Worm (Caenorhabditis elegans) whole organism, L4 larva: ENCODE data around the gene Y38E10A.14.

Source experiments
- D1046.2 ChIP-seq: fragments of 200-800 bp; sonication (Bioruptor generic); IDR thresholded peaks from 2 replicates; pipeline ENCODE4 v1.3.6; 2022; ENCODE audit warnings: missing genetic modification characterization, missing compliant biosample characterization
- F10B5.3 ChIP-seq: sonication (generic microtip); optimal IDR thresholded peaks from 2 replicates; lab custom pipeline; 2016; ENCODE audit warnings: mild to moderate bottlenecking, missing genetic modification characterization, missing compliant biosample characterization
- F26F4.8 ChIP-seq: fragments of 200-800 bp; sonication (Bioruptor generic); conservative IDR thresholded peaks from 2 replicates; pipeline ENCODE4 v1.3.6; 2022; ENCODE audit warnings: missing genetic modification characterization, missing compliant biosample characterization
- F37D6.2 ChIP-seq: sonication (generic microtip); optimal IDR thresholded peaks from 2 replicates; lab custom pipeline; 2016; ENCODE audit warnings: mild to moderate bottlenecking, missing genetic modification characterization, missing compliant biosample characterization
- Y105C5A.15 ChIP-seq: fragments of 200-800 bp; sonication (Bioruptor generic); IDR thresholded peaks from 2 replicates; pipeline ENCODE4 v1.3.6; 2022; ENCODE audit warnings: missing genetic modification characterization, missing compliant biosample characterization
- Y5F2A.4 ChIP-seq: fragments of 200-800 bp; sonication (Bioruptor generic); optimal IDR thresholded peaks from 2 replicates; lab custom pipeline; 2018; ENCODE audit warnings: mild to moderate bottlenecking, missing genetic modification characterization, missing compliant biosample characterization
- Y75B8A.6 ChIP-seq: fragments of 200-800 bp; sonication (Bioruptor generic); IDR thresholded peaks from 2 replicates; pipeline ENCODE4 v1.3.6; 2022; ENCODE audit warnings: missing genetic modification reagents, missing genetic modification characterization, missing compliant biosample characterization
- ZK337.2 ChIP-seq: fragments of 200-800 bp; sonication (Bioruptor generic); IDR thresholded peaks from 2 replicates; pipeline ENCODE4 v1.3.6; 2022; ENCODE audit warnings: missing genetic modification reagents, missing genetic modification characterization, missing compliant biosample characterization
- ama-1 ChIP-seq: fragments of 150-350 bp; optimal IDR thresholded peaks from 2 replicates; lab custom pipeline; 2014; ENCODE audit warnings: inconsistent platforms, mixed read lengths
- ceh-20 ChIP-seq: fragments of 200-800 bp; sonication (Bioruptor generic); IDR thresholded peaks from 2 replicates; pipeline ENCODE4 v1.3.6; 2022; ENCODE audit warnings: missing genetic modification reagents, missing genetic modification characterization, missing compliant biosample characterization
- ceh-28 ChIP-seq: fragments of 150-350 bp; optimal IDR thresholded peaks from 2 replicates; lab custom pipeline; 2014; ENCODE audit warnings: missing biosample characterization, missing genetic modification reagents, missing genetic modification characterization
- ceh-44 ChIP-seq: fragments of 200-800 bp; sonication (Bioruptor generic); IDR thresholded peaks from 2 replicates; pipeline ENCODE4 v1.3.6; 2022; ENCODE audit warnings: missing genetic modification reagents, missing genetic modification characterization, missing compliant biosample characterization
- ceh-82 ChIP-seq: sonication (generic microtip); optimal IDR thresholded peaks from 2 replicates; lab custom pipeline; 2017; ENCODE audit warnings: missing biosample characterization, missing genetic modification characterization
- ces-1 ChIP-seq: fragments of 150-350 bp; sonication (generic microtip); optimal IDR thresholded peaks from 4 replicates; lab custom pipeline; 2014; ENCODE audit warnings: missing biosample characterization, missing genetic modification reagents, missing genetic modification characterization
- daf-16 ChIP-seq, 3 experiments: sonication (generic microtip); optimal IDR thresholded peaks; 2 replicates each; lab custom pipeline; 2016 to 2017; ENCODE audit warnings: missing genetic modification characterization in 3 of 3, missing genetic modification reagents in 3 of 3, mild to moderate bottlenecking in 2 of 3, missing compliant biosample characterization in 2 of 3, missing biosample characterization in 1 of 3, moderate library complexity in 1 of 3
- daf-19 ChIP-seq: fragments of 200-800 bp; sonication (Bioruptor generic); conservative IDR thresholded peaks from 2 replicates; pipeline ENCODE4 v1.3.6; 2022; ENCODE audit warnings: missing genetic modification characterization, missing compliant biosample characterization
- dpl-1 ChIP-seq: fragments of 150-350 bp; optimal IDR thresholded peaks from 2 replicates; lab custom pipeline; 2014; ENCODE audit warnings: missing biosample characterization, missing genetic modification reagents, missing genetic modification characterization
- duxl-1 ChIP-seq: sonication (generic microtip); optimal IDR thresholded peaks from 2 replicates; lab custom pipeline; 2016; ENCODE audit warnings: mild to moderate bottlenecking, missing genetic modification characterization, moderate library complexity, missing compliant biosample characterization; ENCODE audit not compliant: poor library complexity
- egl-43 ChIP-seq: fragments of 200-800 bp; sonication (Bioruptor generic); IDR thresholded peaks from 2 replicates; pipeline ENCODE4 v1.3.6; 2022; ENCODE audit warnings: missing genetic modification reagents, missing genetic modification characterization, missing compliant biosample characterization
- fos-1 ChIP-seq: fragments of 150-350 bp; optimal IDR thresholded peaks from 2 replicates; lab custom pipeline; 2014; ENCODE audit warnings: missing biosample characterization, missing genetic modification characterization
- hif-1 ChIP-seq, 2 experiments: sonication (generic microtip); optimal IDR thresholded peaks; 2 replicates each; lab custom pipeline; 2016 to 2017; ENCODE audit warnings: missing compliant biosample characterization in 2 of 2, missing genetic modification characterization in 2 of 2, missing genetic modification reagents in 2 of 2, missing genotype in 2 of 2, mild to moderate bottlenecking in 1 of 2
- hlh-11 ChIP-seq: fragments of 200-800 bp; sonication (Bioruptor generic); optimal IDR thresholded peaks from 2 replicates; lab custom pipeline; 2018; ENCODE audit warnings: mild to moderate bottlenecking, missing genetic modification characterization, missing compliant biosample characterization
- hlh-30 ChIP-seq: sonication (generic microtip); optimal IDR thresholded peaks from 2 replicates; lab custom pipeline; 2017; ENCODE audit warnings: antibody characterized with exemption, mild to moderate bottlenecking, missing genetic modification characterization, missing compliant biosample characterization; ENCODE audit not compliant: insufficient read depth
- hmg-1.1 ChIP-seq: fragments of 200-800 bp; sonication (Bioruptor generic); IDR thresholded peaks from 2 replicates; pipeline ENCODE4 v1.3.6; 2022; ENCODE audit warnings: missing genetic modification reagents, missing genetic modification characterization, missing compliant biosample characterization
- jun-1 ChIP-seq: fragments of 150-350 bp; optimal IDR thresholded peaks from 2 replicates; lab custom pipeline; 2014; ENCODE audit warnings: missing biosample characterization, missing genetic modification reagents, missing genetic modification characterization
- lin-39 ChIP-seq: fragments of 150-350 bp; optimal IDR thresholded peaks from 2 replicates; lab custom pipeline; 2014; ENCODE audit warnings: missing biosample characterization, missing genetic modification reagents, missing genetic modification characterization
- lsy-2 ChIP-seq, 2 experiments: fragments of 150-350 bp in 1 of 2; sonication (generic microtip) in 1 of 2; optimal IDR thresholded peaks; 2 replicates each; lab custom pipeline; 2014 to 2017; ENCODE audit warnings: missing biosample characterization in 2 of 2, missing genetic modification characterization in 2 of 2
- madf-5 ChIP-seq, 2 experiments: fragments of 200-800 bp; sonication (Bioruptor generic); IDR thresholded peaks; 2 replicates each; pipeline ENCODE4 v1.3.6; 2022; ENCODE audit warnings: missing compliant biosample characterization in 2 of 2, missing genetic modification characterization in 2 of 2
- mdl-1 ChIP-seq, 2 experiments: fragments of 150-350 bp in 1 of 2; sonication (generic microtip) in 1 of 2; optimal IDR thresholded peaks; 2 replicates each; lab custom pipeline; 2014 to 2017; ENCODE audit warnings: missing biosample characterization in 2 of 2, missing genetic modification characterization in 2 of 2
- mep-1 ChIP-seq: fragments of 150-350 bp; sonication (generic microtip); optimal IDR thresholded peaks from 3 replicates; lab custom pipeline; 2014; ENCODE audit warnings: missing biosample characterization, missing genetic modification characterization
- mes-2 ChIP-seq: sonication (generic microtip); optimal IDR thresholded peaks from 2 replicates; lab custom pipeline; 2016; ENCODE audit warnings: missing genotype, mild to moderate bottlenecking, missing genetic modification characterization, missing compliant biosample characterization; ENCODE audit not compliant: poor library complexity, severe bottlenecking
- mxl-3 ChIP-seq: fragments of 200-800 bp; sonication (Bioruptor generic); optimal IDR thresholded peaks from 2 replicates; lab custom pipeline; 2018; ENCODE audit warnings: mild to moderate bottlenecking, missing genetic modification characterization, missing compliant biosample characterization
- nhr-237 ChIP-seq: sonication (generic microtip); optimal IDR thresholded peaks from 2 replicates; lab custom pipeline; 2017; ENCODE audit warnings: missing biosample characterization, missing genetic modification characterization
- nhr-25 ChIP-seq: sonication (generic microtip); optimal IDR thresholded peaks from 2 replicates; lab custom pipeline; 2017; ENCODE audit warnings: missing genetic modification characterization, mild to moderate bottlenecking, missing compliant biosample characterization, antibody characterized with exemption, moderate library complexity, borderline replicate concordance; ENCODE audit not compliant: insufficient read depth
- nhr-76 ChIP-seq: fragments of 150-350 bp; optimal IDR thresholded peaks from 2 replicates; lab custom pipeline; 2014; ENCODE audit warnings: missing biosample characterization, missing genetic modification characterization
- pqm-1 ChIP-seq: sonication (generic microtip); optimal IDR thresholded peaks from 2 replicates; lab custom pipeline; 2017; ENCODE audit warnings: missing biosample characterization, missing genetic modification characterization
- rbr-2 ChIP-seq: sonication (generic microtip); optimal IDR thresholded peaks from 2 replicates; lab custom pipeline; 2016; ENCODE audit warnings: missing genotype, missing genetic modification characterization, missing compliant biosample characterization
- set-16 ChIP-seq: fragments of 200-800 bp; sonication (Bioruptor generic); IDR thresholded peaks from 2 replicates; pipeline ENCODE4 v1.3.6; 2022; ENCODE audit warnings: missing genetic modification reagents, missing genetic modification characterization, missing compliant biosample characterization
- spr-1 ChIP-seq: sonication (generic microtip); optimal IDR thresholded peaks from 2 replicates; lab custom pipeline; 2016; ENCODE audit warnings: mild to moderate bottlenecking, missing genetic modification characterization, missing compliant biosample characterization
- unc-39 ChIP-seq: sonication (generic microtip); optimal IDR thresholded peaks from 2 replicates; lab custom pipeline; 2017; ENCODE audit warnings: missing biosample characterization, missing genetic modification characterization
- unc-62 ChIP-seq, 3 experiments: fragments of 150-350 bp in 1 of 3; sonication (generic microtip); optimal IDR thresholded peaks in 2 of 3; peaks in 1 of 3; 1 replicate in 1 of 3; 2 replicates in 2 of 3; lab custom pipeline; 2014 to 2017; ENCODE audit warnings: missing biosample characterization in 3 of 3, missing genetic modification characterization in 3 of 3, missing genetic modification reagents in 3 of 3, missing genotype in 1 of 3
- vab-7 ChIP-seq: fragments of 200-800 bp; sonication (Bioruptor generic); IDR thresholded peaks from 2 replicates; pipeline ENCODE4 v1.3.6; 2022; ENCODE audit warnings: missing genetic modification reagents, missing genetic modification characterization, missing compliant biosample characterization
- zag-1 ChIP-seq: fragments of 150-350 bp; optimal IDR thresholded peaks from 2 replicates; lab custom pipeline; 2014; ENCODE audit warnings: missing biosample characterization, missing genetic modification characterization
- zfp-3 ChIP-seq: fragments of 200-800 bp; sonication (Bioruptor generic); conservative IDR thresholded peaks from 2 replicates; pipeline ENCODE4 v1.3.6; 2022; ENCODE audit warnings: missing genetic modification reagents, missing genetic modification characterization, missing compliant biosample characterization

The Y38E10A.14 gene

ce11 chrII:12665019-12665418, 40.7 kb upstream of the Y38E10A.14 start (continued):
- TF ChIP-seq daf-16 (GFP tag; optimal IDR thresholded peaks at IDR 0.05; lab: Kevin White, UChicago) (no peak), daf-16 (tag; optimal IDR thresholded peaks at IDR 0.05; lab: Kevin White, UChicago) (no peak), Y75B8A.6 (GFP tag; lab: Robert Waterston, UW) (no peak), ceh-20 (GFP tag; lab: Robert Waterston, UW) (no peak), hif-1 (tag; optimal IDR thresholded peaks at IDR 0.05; lab: Kevin White, UChicago) (no peak), F26F4.8 (no peak), daf-19 (GFP tag; lab: Robert Waterston, UW) (no peak), set-16 (GFP tag; lab: Robert Waterston, UW) (0 out of 2 replicates have a peak, but pooled peaks have one; percentile 23), duxl-1 (tag; lab: Kevin White, UChicago) (no peak), ces-1 (GFP tag; lab: Kevin White, UChicago) (no peak), nhr-25 (tag; lab: Kevin White, UChicago) (no peak), ceh-28 (no peak), hmg-1.1 (GFP tag; lab: Robert Waterston, UW) (peak; percentile 63), hlh-30 (tag; lab: Kevin White, UChicago) (no peak), Y105C5A.15 (GFP tag; lab: Robert Waterston, UW) (no peak), D1046.2 (GFP tag; lab: Robert Waterston, UW) (0 out of 2 replicates have a peak, but pooled peaks have one; percentile 5), fos-1 (tag; lab: Kevin White, UChicago) (no peak), F37D6.2 (tag; lab: Kevin White, UChicago) (peak; percentile 30)

ce11 chrII:12661930-12662329, 37.6 kb upstream of the Y38E10A.14 start:
- TF ChIP-seq mes-2 (tag; lab: Kevin White, UChicago): no peak
- no peak for TF ChIP-seq hif-1 (tag; optimal IDR thresholded peaks at IDR 0.05; lab: Kevin White, UChicago)
- TF ChIP-seq Y5F2A.4: no peak
- peak in 1 of 2 experiments; percentile 18 for TF ChIP-seq unc-62 (GFP tag; optimal IDR thresholded peaks at IDR 0.05 in 1 of 2; lab: Kevin White, UChicago)
- no peak for TF ChIP-seq unc-62 (tag; optimal IDR thresholded peaks at IDR 0.05; lab: Kevin White, UChicago)
- no peak for TF ChIP-seq mdl-1 (tag; optimal IDR thresholded peaks at IDR 0.05; lab: Kevin White, UChicago)
- TF ChIP-seq zag-1 (tag; lab: Kevin White, UChicago): no peak
- TF ChIP-seq mep-1 (tag; lab: Kevin White, UChicago): peak; percentile 18
- no peak for TF ChIP-seq ZK337.2 (GFP tag; lab: Robert Waterston, UW)
- no peak for TF ChIP-seq pqm-1 (tag; lab: Kevin White, UChicago)
- TF ChIP-seq nhr-76 (tag; lab: Kevin White, UChicago): no peak
- TF ChIP-seq ceh-82 (tag; lab: Kevin White, UChicago): no peak
- TF ChIP-seq rbr-2 (tag; lab: Kevin White, UChicago): peak; percentile 13
- TF ChIP-seq F10B5.3 (tag; lab: Kevin White, UChicago): no peak
- TF ChIP-seq unc-39 (tag; lab: Kevin White, UChicago): no peak

- TF ChIP-seq ces-1 (GFP tag; lab: Kevin White, UChicago) (peak; percentile 34), jun-1 (tag; lab: Kevin White, UChicago) (no peak), egl-43 (no peak), mdl-1 (tag; optimal IDR thresholded peaks at IDR 0.05; lab: Kevin White, UChicago) (peak in 1 of 2 experiments; percentile 42), madf-5 (GFP tag; IDR thresholded peaks at IDR 0.05; lab: Robert Waterston, UW) (no peak), zfp-3 (GFP tag; lab: Robert Waterston, UW) (no peak), mxl-3 (GFP tag; lab: Kevin White, UChicago) (peak; percentile 77), nhr-237 (tag; lab: Kevin White, UChicago) (no peak), ceh-44 (GFP tag; lab: Robert Waterston, UW) (no peak), spr-1 (tag; lab: Kevin White, UChicago) (no peak), hlh-11 (tag; lab: Kevin White, UChicago) (peak; percentile 61), dpl-1 (GFP tag; lab: Kevin White, UChicago) (no peak), ceh-82 (tag; lab: Kevin White, UChicago) (no peak), lsy-2 (tag; optimal IDR thresholded peaks at IDR 0.05; lab: Kevin White, UChicago) (peak in 1 of 2 experiments; percentile 49), vab-7 (GFP tag; lab: Robert Waterston, UW) (0 out of 2 replicates have a peak, but pooled peaks have one; percentile 14), lin-39 (tag; lab: Kevin White, UChicago) (no peak), ama-1 (lab: Kevin White, UChicago) (no peak), daf-16 (GFP tag; optimal IDR thresholded peaks at IDR 0.05; lab: Kevin White, UChicago) (peak in 1 of 2 experiments; percentile 26), daf-16 (tag; optimal IDR thresholded peaks at IDR 0.05; lab: Kevin White, UChicago) (no peak), unc-62 (GFP tag; optimal IDR thresholded peaks at IDR 0.05 in 1 of 2; lab: Kevin White, UChicago) (no peak), unc-62 (tag; optimal IDR thresholded peaks at IDR 0.05; lab: Kevin White, UChicago) (no peak)
Observed at ce11 chrII:12659676-12660371, 35.5 kb upstream of the Y38E10A.14 start.
